Fruit fly (Drosophila melanogaster) whole organism, embryonic: ENCODE results near the gene CG34179.

Source experiments
- Aef1 ChIP-seq: fragments of 200-800 bp; sonication (Bioruptor generic); IDR thresholded peaks from 3 replicates; pipeline ENCODE4 v1.3.6; 2022; ENCODE audit warnings: missing biosample characterization, missing genetic modification characterization
- Asciz ChIP-seq: fragments of 200-800 bp; sonication (Bioruptor generic); optimal IDR thresholded peaks from 2 replicates; lab custom pipeline; 2017; ENCODE audit warnings: missing biosample characterization, mild to moderate bottlenecking, missing genetic modification characterization, missing genetic modification reagents
- Atf3 ChIP-seq: fragments of 200-800 bp; sonication (Bioruptor generic); optimal IDR thresholded peaks from 3 replicates; lab custom pipeline; 2016; ENCODE audit warnings: missing biosample characterization, missing genetic modification characterization
- C15 ChIP-seq: fragments of 200-800 bp; sonication (Bioruptor generic); IDR thresholded peaks from 3 replicates; pipeline ENCODE4 v1.3.6; 2022; ENCODE audit warnings: missing biosample characterization, missing genetic modification characterization
- CG11560 ChIP-seq: fragments of 200-800 bp; sonication (Bioruptor generic); IDR thresholded peaks from 3 replicates; pipeline ENCODE4 v1.3.6; 2022; ENCODE audit warnings: missing biosample characterization, missing genetic modification characterization
- CG13296 ChIP-seq: fragments of 200-800 bp; sonication (Bioruptor generic); optimal IDR thresholded peaks from 3 replicates; lab custom pipeline; 2018; ENCODE audit warnings: missing biosample characterization, mild to moderate bottlenecking, missing genetic modification characterization
- CG15514 ChIP-seq: fragments of 200-800 bp; sonication (Bioruptor generic); optimal IDR thresholded peaks from 3 replicates; lab custom pipeline; 2017; ENCODE audit warnings: missing biosample characterization, missing genetic modification characterization, mild to moderate bottlenecking, moderate library complexity, missing genetic modification reagents
- CG1647 ChIP-seq: fragments of 200-800 bp; sonication (Bioruptor generic); optimal IDR thresholded peaks from 3 replicates; lab custom pipeline; 2016; ENCODE audit warnings: missing biosample characterization, missing genetic modification characterization
- CG17385 ChIP-seq: fragments of 200-800 bp; sonication (Bioruptor generic); optimal IDR thresholded peaks from 3 replicates; lab custom pipeline; 2018; ENCODE audit warnings: missing biosample characterization, mild to moderate bottlenecking, missing genetic modification characterization
- CG17802 ChIP-seq: fragments of 200-800 bp; sonication (Bioruptor generic); optimal IDR thresholded peaks from 2 replicates; lab custom pipeline; 2018; ENCODE audit warnings: missing biosample characterization, mild to moderate bottlenecking, missing genetic modification characterization, moderate library complexity
- CG1832 ChIP-seq: fragments of 200-800 bp; sonication (Bioruptor generic); optimal IDR thresholded peaks from 2 replicates; lab custom pipeline; 2017; ENCODE audit warnings: missing biosample characterization, mild to moderate bottlenecking, missing genetic modification characterization, inconsistent platforms
- CG2116 ChIP-seq: fragments of 200-800 bp; sonication (Bioruptor generic); optimal IDR thresholded peaks from 3 replicates; lab custom pipeline; 2018; ENCODE audit warnings: missing biosample characterization, mild to moderate bottlenecking, missing genetic modification characterization
- CG2875 ChIP-seq: fragments of 200-800 bp; sonication (Bioruptor generic); optimal IDR thresholded peaks from 2 replicates; lab custom pipeline; 2017; ENCODE audit warnings: missing biosample characterization, mild to moderate bottlenecking, missing genetic modification characterization, missing genetic modification reagents
- CG30403 ChIP-seq: fragments of 200-800 bp; sonication (Bioruptor generic); optimal IDR thresholded peaks from 3 replicates; lab custom pipeline; 2016; ENCODE audit warnings: missing biosample characterization, missing genetic modification characterization
- CG32767 ChIP-seq: fragments of 200-800 bp; sonication (Bioruptor generic); IDR thresholded peaks from 2 replicates; pipeline ENCODE4 v1.3.6; 2022; ENCODE audit warnings: missing biosample characterization, missing genetic modification characterization
- CG34376 ChIP-seq: fragments of 200-800 bp; sonication (Bioruptor generic); optimal IDR thresholded peaks from 2 replicates; lab custom pipeline; 2018; ENCODE audit warnings: missing biosample characterization, mild to moderate bottlenecking, missing genetic modification characterization
- CG3847 ChIP-seq: fragments of 200-800 bp; sonication (Bioruptor generic); IDR thresholded peaks from 2 replicates; pipeline ENCODE4 v1.3.6; 2022; ENCODE audit warnings: missing biosample characterization, missing genetic modification characterization
- CG6175 ChIP-seq: fragments of 200-800 bp; sonication (Bioruptor generic); IDR thresholded peaks from 3 replicates; pipeline ENCODE4 v1.3.6; 2022; ENCODE audit warnings: missing biosample characterization, missing genetic modification characterization
- CG6689 ChIP-seq: fragments of 200-800 bp; sonication (Bioruptor generic); IDR thresholded peaks from 2 replicates; pipeline ENCODE4 v1.3.6; 2022; ENCODE audit warnings: missing biosample characterization, missing genetic modification characterization
- CG6854 ChIP-seq: fragments of 200-800 bp; sonication (Bioruptor generic); optimal IDR thresholded peaks from 3 replicates; lab custom pipeline; 2017; ENCODE audit warnings: missing biosample characterization, mild to moderate bottlenecking, missing genetic modification characterization
- CG8089 ChIP-seq: fragments of 200-800 bp; sonication (Bioruptor generic); optimal IDR thresholded peaks from 3 replicates; lab custom pipeline; 2016; ENCODE audit warnings: missing biosample characterization, missing genetic modification characterization
- CG9797 ChIP-seq: fragments of 200-800 bp; sonication (Bioruptor generic); optimal IDR thresholded peaks from 3 replicates; lab custom pipeline; 2018; ENCODE audit warnings: missing biosample characterization, mild to moderate bottlenecking, missing genetic modification characterization
- Dip3 ChIP-seq: fragments of 200-800 bp; sonication (Bioruptor generic); optimal IDR thresholded peaks from 3 replicates; lab custom pipeline; 2016; ENCODE audit warnings: missing biosample characterization, missing genetic modification characterization
- Fer3 ChIP-seq: fragments of 200-800 bp; sonication (Bioruptor generic); optimal IDR thresholded peaks from 2 replicates; lab custom pipeline; 2018; ENCODE audit warnings: missing biosample characterization, mild to moderate bottlenecking, missing genetic modification characterization, moderate library complexity
- Hey ChIP-seq: fragments of 200-800 bp; sonication (Bioruptor generic); optimal IDR thresholded peaks from 3 replicates; lab custom pipeline; 2018; ENCODE audit warnings: missing biosample characterization, mild to moderate bottlenecking, missing genetic modification characterization
- Hmx ChIP-seq: fragments of 200-800 bp; sonication (Bioruptor generic); optimal IDR thresholded peaks from 2 replicates; lab custom pipeline; 2016; ENCODE audit warnings: missing biosample characterization, missing genetic modification characterization
- Hr51 ChIP-seq, 2 experiments: fragments of 200-800 bp; sonication (Bioruptor generic); optimal IDR thresholded peaks; 2 replicates in 1 of 2; 3 replicates in 1 of 2; lab custom pipeline; 2016 to 2018; ENCODE audit warnings: missing biosample characterization in 2 of 2, missing genetic modification characterization in 2 of 2, mild to moderate bottlenecking in 1 of 2, moderate library complexity in 1 of 2
- Lhr ChIP-seq: fragments of 200-800 bp; sonication (Bioruptor generic); optimal IDR thresholded peaks from 3 replicates; lab custom pipeline; 2017; ENCODE audit warnings: mild to moderate bottlenecking, missing biosample characterization, missing genetic modification reagents, missing genetic modification characterization
- MTF-1 ChIP-seq: fragments of 200-800 bp; sonication (Bioruptor generic); optimal IDR thresholded peaks from 2 replicates; lab custom pipeline; 2018; ENCODE audit warnings: missing biosample characterization, mild to moderate bottlenecking, missing genetic modification characterization, borderline replicate concordance
- Mad ChIP-seq: fragments of 200-800 bp; sonication (Bioruptor generic); optimal IDR thresholded peaks from 2 replicates; lab custom pipeline; 2016; ENCODE audit warnings: missing biosample characterization, missing genetic modification characterization
- Oaz ChIP-seq: fragments of 200-800 bp; sonication (Bioruptor generic); IDR thresholded peaks from 2 replicates; pipeline ENCODE4 v1.3.6; 2022; ENCODE audit warnings: missing biosample characterization, missing genetic modification characterization
- PHDP ChIP-seq: fragments of 200-800 bp; sonication (Bioruptor generic); optimal IDR thresholded peaks from 3 replicates; lab custom pipeline; 2018; ENCODE audit warnings: missing biosample characterization, mild to moderate bottlenecking, missing genetic modification characterization, moderate library complexity
- Rfx ChIP-seq: fragments of 200-800 bp; sonication (Bioruptor generic); IDR thresholded peaks from 2 replicates; pipeline ENCODE4 v1.3.6; 2022; ENCODE audit warnings: missing biosample characterization, missing genetic modification characterization
- bbx ChIP-seq: fragments of 200-800 bp; sonication (Bioruptor generic); IDR thresholded peaks from 2 replicates; pipeline ENCODE4 v1.3.6; 2022; ENCODE audit warnings: missing biosample characterization, missing genetic modification characterization; ENCODE audit not compliant: partially characterized antibody
- bowl ChIP-seq: fragments of 200-800 bp; sonication (Bioruptor generic); IDR thresholded peaks from 2 replicates; pipeline ENCODE4 v1.3.6; 2022; ENCODE audit warnings: missing biosample characterization, missing genetic modification characterization
- bsh ChIP-seq, 2 experiments: fragments of 200-800 bp; sonication (Bioruptor generic); optimal IDR thresholded peaks; 2 replicates each; lab custom pipeline; 2017 to 2018; ENCODE audit warnings: mild to moderate bottlenecking in 2 of 2, missing biosample characterization in 2 of 2, missing genetic modification characterization in 2 of 2, moderate library complexity in 1 of 2
- disco-r ChIP-seq: fragments of 200-800 bp; sonication (Bioruptor generic); optimal IDR thresholded peaks from 2 replicates; lab custom pipeline; 2016; ENCODE audit warnings: missing biosample characterization, missing genetic modification characterization
- eve ChIP-seq, 2 experiments: fragments of >200 bp; optimal IDR thresholded peaks; 2 replicates each; lab custom pipeline; 2017; ENCODE audit warnings: missing biosample characterization in 2 of 2, missing genetic modification characterization in 2 of 2
- fru ChIP-seq: fragments of >200 bp; optimal IDR thresholded peaks from 2 replicates; lab custom pipeline; 2017
- gcm2 ChIP-seq: fragments of 200-800 bp; sonication (Bioruptor generic); optimal IDR thresholded peaks from 2 replicates; lab custom pipeline; 2016; ENCODE audit warnings: missing biosample characterization, missing genetic modification characterization
- lola ChIP-seq, 3 experiments: fragments of >200 bp in 2 of 3; fragments of 200-800 bp in 1 of 3; sonication (Bioruptor generic) in 1 of 3; optimal IDR thresholded peaks; 2 replicates each; lab custom pipeline; 2017 to 2019; ENCODE audit warnings: missing biosample characterization in 3 of 3, missing genetic modification characterization in 3 of 3, mild to moderate bottlenecking in 1 of 3, moderate library complexity in 1 of 3
- nau ChIP-seq: fragments of 200-800 bp; sonication (Bioruptor generic); optimal IDR thresholded peaks from 3 replicates; lab custom pipeline; 2017; ENCODE audit warnings: missing biosample characterization, mild to moderate bottlenecking, missing genetic modification characterization, missing genetic modification reagents
- org-1 ChIP-seq: fragments of 200-800 bp; sonication (Bioruptor generic); optimal IDR thresholded peaks from 2 replicates; lab custom pipeline; 2017; ENCODE audit warnings: missing biosample characterization, missing genetic modification characterization
- pb ChIP-seq: fragments of 200-800 bp; sonication (Bioruptor generic); optimal IDR thresholded peaks from 3 replicates; lab custom pipeline; 2016; ENCODE audit warnings: missing biosample characterization, missing genetic modification characterization
- pnt ChIP-seq: fragments of 200-800 bp; sonication (Bioruptor generic); optimal IDR thresholded peaks from 3 replicates; lab custom pipeline; 2016; ENCODE audit warnings: missing biosample characterization, missing genetic modification characterization
- sd ChIP-seq: fragments of 200-800 bp; sonication (Bioruptor generic); optimal IDR thresholded peaks from 3 replicates; lab custom pipeline; 2018; ENCODE audit warnings: missing biosample characterization, mild to moderate bottlenecking, missing genetic modification characterization, moderate library complexity
- stwl ChIP-seq: fragments of 200-800 bp; sonication (Bioruptor generic); optimal IDR thresholded peaks from 3 replicates; lab custom pipeline; 2018; ENCODE audit warnings: missing biosample characterization, mild to moderate bottlenecking, missing genetic modification characterization, moderate library complexity
- tx ChIP-seq: fragments of 200-800 bp; sonication (Bioruptor generic); optimal IDR thresholded peaks from 2 replicates; lab custom pipeline; 2016; ENCODE audit warnings: missing biosample characterization, missing genetic modification characterization

Gene CG34179

DNA sequence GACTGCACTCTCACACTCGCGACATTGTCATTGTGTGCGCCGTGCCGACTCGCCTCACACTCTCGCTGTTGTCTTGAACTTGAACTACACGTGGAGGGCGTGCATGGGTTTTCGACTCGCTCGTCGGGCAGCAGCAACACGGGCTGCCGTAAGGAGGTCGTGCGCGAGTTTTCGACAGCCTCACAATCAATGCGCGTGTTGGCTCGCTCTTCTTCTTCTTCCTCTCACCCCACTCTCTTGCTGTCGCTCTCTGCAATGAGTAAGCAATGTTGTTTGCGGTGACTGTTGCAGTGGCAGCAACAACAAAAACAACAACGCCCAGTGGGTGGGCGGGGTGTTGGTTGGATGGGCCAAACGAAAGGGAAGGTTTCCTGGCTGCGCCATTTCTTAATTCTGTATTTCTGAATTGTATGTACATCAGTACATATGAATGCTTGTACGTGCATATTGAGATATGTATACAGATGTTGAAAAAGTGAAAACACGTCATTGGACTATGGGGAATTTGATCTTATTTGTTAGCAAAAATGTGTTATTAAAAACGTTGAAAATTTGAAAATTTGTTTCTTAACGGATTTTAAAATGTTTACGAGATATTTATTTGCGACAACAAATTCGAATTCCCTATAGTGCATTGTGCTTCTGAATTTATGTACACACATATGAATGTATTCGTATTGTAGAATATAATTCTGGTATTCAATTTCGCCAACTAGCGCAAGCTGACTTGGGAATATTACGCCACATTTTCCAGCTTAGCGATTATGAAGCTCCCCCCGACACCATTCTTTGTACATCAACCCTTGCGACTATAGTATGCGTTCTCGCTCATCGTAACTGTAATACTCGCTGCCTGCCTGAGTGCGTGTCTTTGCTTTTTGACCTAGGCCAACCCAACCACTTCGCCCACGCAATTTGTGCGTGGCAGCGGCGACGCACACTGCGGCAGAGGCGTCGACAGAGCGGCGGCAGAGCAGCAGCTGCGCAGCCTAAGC lies 40.2 kb upstream of the CG34179 start (continued):
- TF ChIP-seq C15 (no peak), bowl (GFP tag; lab: Robert Waterston, UW) (no peak), CG1647 (GFP tag; lab: Kevin White, UChicago) (no peak), PHDP (tag; lab: Kevin White, UChicago) (peak; percentile 50), Hey (peak; percentile 96), CG32767 (GFP tag; lab: Robert Waterston, UW) (peak; percentile 88), stwl (peak; percentile 92), CG11560 (tag; lab: Robert Waterston, UW) (no peak), pnt (GFP tag; lab: Kevin White, UChicago) (no peak), CG6689 (GFP tag; lab: Robert Waterston, UW) (no peak), CG8089 (GFP tag; lab: Kevin White, UChicago) (no peak), CG34376 (peak; percentile 58), sd (peak; percentile 87), CG2875 (GFP tag; lab: Kevin White, UChicago) (peak; percentile 1), CG6854 (no peak), Fer3 (tag; lab: Kevin White, UChicago) (no peak), Hr51 (GFP tag; optimal IDR thresholded peaks at IDR 0.05; lab: Kevin White, UChicago) (peak in 1 of 2 experiments; percentile 13), lola (GFP tag; optimal IDR thresholded peaks at IDR 0.05; lab: Kevin White, UChicago) (peak in 1 of 3 experiments; percentile 2), CG17385 (GFP tag; lab: Kevin White, UChicago) (peak; percentile 100), nau (GFP tag; lab: Kevin White, UChicago) (no peak), CG1832 (no peak), CG3847 (GFP tag; lab: Robert Waterston, UW) (0 out of 2 replicates have a peak, but pooled peaks have one; percentile 24), Lhr (GFP tag; lab: Kevin White, UChicago) (no peak), CG15514 (GFP tag; lab: Kevin White, UChicago) (peak; percentile 7), fru (lab: Kevin White, UChicago) (peak; percentile 66), CG2116 (no peak), Atf3 (peak; percentile 11), tx (GFP tag; lab: Kevin White, UChicago) (no peak), Dip3 (GFP tag; lab: Kevin White, UChicago) (no peak), CG13296 (GFP tag; lab: Kevin White, UChicago) (peak; percentile 2), bbx (GFP tag; lab: Robert Waterston, UW) (peak; percentile 71), org-1 (GFP tag; lab: Kevin White, UChicago) (peak; percentile 44), pb (GFP tag; lab: Kevin White, UChicago) (peak; percentile 11), Oaz (GFP tag; lab: Robert Waterston, UW) (no peak), Hmx (GFP tag; lab: Kevin White, UChicago) (no peak), Asciz (GFP tag; lab: Kevin White, UChicago) (peak; percentile 19), CG9797 (GFP tag; lab: Kevin White, UChicago) (no peak), CG17802 (tag; lab: Kevin White, UChicago) (no peak), CG30403 (GFP tag; lab: Kevin White, UChicago) (peak; percentile 6), Rfx (no peak), Mad (no peak), disco-r (GFP tag; lab: Kevin White, UChicago) (no peak), Aef1 (GFP tag; lab: Robert Waterston, UW) (peak; percentile 30; the same call in 1 of the 3 replicates), CG6175 (GFP tag; lab: Robert Waterston, UW) (peak; percentile 72; the same call in 1 of the 3 replicates), bsh (GFP tag; optimal IDR thresholded peaks at IDR 0.05; lab: Kevin White, UChicago) (peak in 1 of 2 experiments; percentile 13), gcm2 (GFP tag; lab: Kevin White, UChicago) (no peak), eve (GFP tag; optimal IDR thresholded peaks at IDR 0.05; lab: Kevin White, UChicago) (no peak), MTF-1 (peak; percentile 58)
